Fruit fly (Drosophila melanogaster) whole organism, embryonic: ENCODE measurements around the gene DCP2.

ENCODE experiments used
- Abd-B ChIP-seq: fragments of 200-800 bp; sonication (Bioruptor generic); optimal IDR thresholded peaks from 2 replicates; lab custom pipeline; 2018; ENCODE audit warnings: missing biosample characterization, mild to moderate bottlenecking, missing genetic modification characterization, moderate library complexity
- Atf6 ChIP-seq: fragments of 200-800 bp; sonication (Bioruptor generic); IDR thresholded peaks from 2 replicates; pipeline ENCODE4 v1.3.6; 2022; ENCODE audit warnings: missing biosample characterization, missing genetic modification characterization
- B-H2 ChIP-seq: fragments of 200-800 bp; sonication (Bioruptor generic); optimal IDR thresholded peaks from 2 replicates; lab custom pipeline; 2018; ENCODE audit warnings: missing biosample characterization, mild to moderate bottlenecking, missing genetic modification characterization
- Bteb2 ChIP-seq: fragments of 200-800 bp; sonication (Bioruptor generic); optimal IDR thresholded peaks from 2 replicates; lab custom pipeline; 2016; ENCODE audit warnings: missing biosample characterization, missing genetic modification characterization
- CG11247 ChIP-seq: fragments of 200-800 bp; sonication (Bioruptor generic); IDR thresholded peaks from 2 replicates; pipeline ENCODE4 v1.3.6; 2022; ENCODE audit warnings: missing biosample characterization, missing genetic modification characterization
- CG12071 ChIP-seq: fragments of 200-800 bp; sonication (Bioruptor generic); optimal IDR thresholded peaks from 3 replicates; lab custom pipeline; 2018; ENCODE audit warnings: missing biosample characterization, mild to moderate bottlenecking, missing genetic modification characterization
- CG12942 ChIP-seq: fragments of 200-800 bp; sonication (Bioruptor generic); optimal IDR thresholded peaks from 3 replicates; lab custom pipeline; 2016; ENCODE audit warnings: missing biosample characterization, missing genetic modification characterization
- CG13296 ChIP-seq: fragments of 200-800 bp; sonication (Bioruptor generic); optimal IDR thresholded peaks from 3 replicates; lab custom pipeline; 2018; ENCODE audit warnings: missing biosample characterization, mild to moderate bottlenecking, missing genetic modification characterization
- CG14441 ChIP-seq: fragments of 200-800 bp; sonication (Bioruptor generic); IDR thresholded peaks from 2 replicates; pipeline ENCODE4 v1.3.6; 2022; ENCODE audit warnings: missing biosample characterization, missing genetic modification characterization
- CG14965 ChIP-seq: fragments of 200-800 bp; sonication (Bioruptor generic); optimal IDR thresholded peaks from 2 replicates; lab custom pipeline; 2016; ENCODE audit warnings: missing biosample characterization, missing genetic modification characterization, borderline replicate concordance
- CG15269 ChIP-seq: fragments of 200-800 bp; sonication (Bioruptor generic); optimal IDR thresholded peaks from 2 replicates; lab custom pipeline; 2018; ENCODE audit warnings: missing biosample characterization, mild to moderate bottlenecking, missing genetic modification characterization, moderate library complexity
- CG17385 ChIP-seq: fragments of 200-800 bp; sonication (Bioruptor generic); optimal IDR thresholded peaks from 3 replicates; lab custom pipeline; 2018; ENCODE audit warnings: missing biosample characterization, mild to moderate bottlenecking, missing genetic modification characterization
- CG18619 ChIP-seq: fragments of 200-800 bp; sonication (Bioruptor generic); optimal IDR thresholded peaks from 3 replicates; lab custom pipeline; 2017; ENCODE audit warnings: missing biosample characterization, mild to moderate bottlenecking, missing genetic modification characterization
- CG18764 ChIP-seq: fragments of 200-800 bp; sonication (Bioruptor generic); optimal IDR thresholded peaks from 3 replicates; lab custom pipeline; 2016; ENCODE audit warnings: missing biosample characterization, missing genetic modification characterization
- CG2199 ChIP-seq: fragments of 200-800 bp; sonication (Bioruptor generic); IDR thresholded peaks from 3 replicates; pipeline ENCODE4 v1.3.6; 2022; ENCODE audit warnings: missing biosample characterization, missing genetic modification characterization
- CG2678 ChIP-seq: fragments of 200-800 bp; sonication (Bioruptor generic); optimal IDR thresholded peaks from 3 replicates; lab custom pipeline; 2019; ENCODE audit warnings: missing biosample characterization, mild to moderate bottlenecking, missing genetic modification characterization, moderate library complexity
- CG2712 ChIP-seq: fragments of 200-800 bp; optimal IDR thresholded peaks from 3 replicates; lab custom pipeline; 2019; ENCODE audit warnings: missing biosample characterization, mild to moderate bottlenecking, missing genetic modification characterization, moderate library complexity
- CG30431 ChIP-seq: fragments of 200-800 bp; sonication (Bioruptor generic); optimal IDR thresholded peaks from 2 replicates; lab custom pipeline; 2017; ENCODE audit warnings: missing biosample characterization, missing genetic modification characterization
- CG31365 ChIP-seq: fragments of 200-800 bp; sonication (Bioruptor generic); optimal IDR thresholded peaks from 2 replicates; lab custom pipeline; 2018; ENCODE audit warnings: missing biosample characterization, mild to moderate bottlenecking, missing genetic modification characterization
- CG3163 ChIP-seq: fragments of 200-800 bp; sonication (Bioruptor generic); optimal IDR thresholded peaks from 3 replicates; lab custom pipeline; 2016; ENCODE audit warnings: missing biosample characterization, missing genetic modification characterization
- CG33557 ChIP-seq: fragments of 200-800 bp; sonication (Bioruptor generic); optimal IDR thresholded peaks from 2 replicates; lab custom pipeline; 2019; ENCODE audit warnings: missing biosample characterization, mild to moderate bottlenecking, missing genetic modification characterization, moderate library complexity
- CG3726 ChIP-seq: fragments of 200-800 bp; sonication (Bioruptor generic); IDR thresholded peaks from 3 replicates; pipeline ENCODE4, ENCODE4 v1.3.6; 2022; ENCODE audit warnings: missing biosample characterization, missing genetic modification characterization
- CG4328 ChIP-seq: fragments of 200-800 bp; sonication (Bioruptor generic); optimal IDR thresholded peaks from 3 replicates; lab custom pipeline; 2017; ENCODE audit warnings: missing biosample characterization, missing genetic modification reagents, missing genetic modification characterization
- CG7987 ChIP-seq: fragments of 200-800 bp; sonication (Bioruptor generic); optimal IDR thresholded peaks from 2 replicates; lab custom pipeline; 2018; ENCODE audit warnings: missing biosample characterization, mild to moderate bottlenecking, missing genetic modification characterization, moderate library complexity
- H2.0 ChIP-seq: fragments of 200-800 bp; sonication (Bioruptor generic); IDR thresholded peaks from 2 replicates; pipeline ENCODE4 v1.3.6; 2022; ENCODE audit warnings: missing biosample characterization, missing genetic modification characterization
- Hand ChIP-seq: fragments of 200-800 bp; sonication (Bioruptor generic); optimal IDR thresholded peaks from 2 replicates; lab custom pipeline; 2017; ENCODE audit warnings: mild to moderate bottlenecking, missing biosample characterization, missing genetic modification reagents, missing genetic modification characterization
- Med ChIP-seq: fragments of 200-800 bp; sonication (Bioruptor generic); peaks from one replicate; lab custom pipeline; 2016; ENCODE audit warnings: missing biosample characterization, missing genetic modification characterization, mild to moderate bottlenecking, inconsistent platforms, moderate library complexity
- NC2α ChIP-seq: fragments of 200-800 bp; sonication (Bioruptor generic); optimal IDR thresholded peaks from 2 replicates; lab custom pipeline; 2016; ENCODE audit warnings: missing biosample characterization, missing genetic modification characterization
- NfI ChIP-seq: fragments of 200-800 bp; sonication (Bioruptor generic); optimal IDR thresholded peaks from 3 replicates; lab custom pipeline; 2018; ENCODE audit warnings: missing biosample characterization, mild to moderate bottlenecking, missing genetic modification characterization, moderate library complexity
- Opbp ChIP-seq: fragments of 200-800 bp; sonication (Bioruptor generic); IDR thresholded peaks from 3 replicates; pipeline ENCODE4 v1.3.6; 2022; ENCODE audit warnings: missing biosample characterization, missing genetic modification characterization; ENCODE audit not compliant: partially characterized antibody
- PHDP ChIP-seq: fragments of 200-800 bp; sonication (Bioruptor generic); optimal IDR thresholded peaks from 3 replicates; lab custom pipeline; 2018; ENCODE audit warnings: missing biosample characterization, mild to moderate bottlenecking, missing genetic modification characterization, moderate library complexity
- Sox100B ChIP-seq: fragments of 200-800 bp; sonication (Bioruptor generic); optimal IDR thresholded peaks from 3 replicates; lab custom pipeline; 2018; ENCODE audit warnings: missing biosample characterization, mild to moderate bottlenecking, missing genetic modification characterization
- btn ChIP-seq: fragments of 200-800 bp; sonication (Bioruptor generic); optimal IDR thresholded peaks from 2 replicates; lab custom pipeline; 2016; ENCODE audit warnings: missing biosample characterization, missing genetic modification characterization
- caup ChIP-seq: fragments of 200-800 bp; sonication (Bioruptor generic); optimal IDR thresholded peaks from 3 replicates; lab custom pipeline; 2017; ENCODE audit warnings: missing biosample characterization, mild to moderate bottlenecking, missing genetic modification characterization, moderate library complexity; ENCODE audit not compliant: severe bottlenecking
- chinmo ChIP-seq: fragments of 200-800 bp; sonication (Bioruptor generic); IDR thresholded peaks from 4 replicates; pipeline ENCODE4 v1.3.6; 2022; ENCODE audit warnings: missing biosample characterization, missing genetic modification characterization; ENCODE audit not compliant: partially characterized antibody
- croc ChIP-seq: fragments of 200-800 bp; sonication (Bioruptor generic); conservative IDR thresholded peaks from 3 replicates; pipeline ENCODE4 v1.3.6; 2022; ENCODE audit warnings: missing biosample characterization, missing genetic modification characterization
- cwo ChIP-seq: fragments of 200-800 bp; sonication (Bioruptor generic); optimal IDR thresholded peaks from 3 replicates; lab custom pipeline; 2017; ENCODE audit warnings: missing biosample characterization, missing genetic modification characterization, mild to moderate bottlenecking, moderate library complexity, missing genetic modification reagents
- fd3F ChIP-seq: fragments of 200-800 bp; sonication (Bioruptor generic); optimal IDR thresholded peaks from 2 replicates; lab custom pipeline; 2018; ENCODE audit warnings: missing biosample characterization, mild to moderate bottlenecking, missing genetic modification characterization, moderate library complexity
- her ChIP-seq: fragments of 200-800 bp; sonication (Bioruptor generic); optimal IDR thresholded peaks from 2 replicates; lab custom pipeline; 2016; ENCODE audit warnings: missing biosample characterization, missing genetic modification characterization
- lab ChIP-seq: fragments of 200-800 bp; sonication (Bioruptor generic); optimal IDR thresholded peaks from 3 replicates; lab custom pipeline; 2017; ENCODE audit warnings: missing biosample characterization, missing genetic modification characterization, mild to moderate bottlenecking, moderate library complexity, missing genetic modification reagents
- mirr ChIP-seq: fragments of 200-800 bp; sonication (Bioruptor generic); optimal IDR thresholded peaks from 3 replicates; lab custom pipeline; 2018; ENCODE audit warnings: missing biosample characterization, mild to moderate bottlenecking, missing genetic modification characterization
- ro ChIP-seq: fragments of 200-800 bp; sonication (Bioruptor generic); IDR thresholded peaks from 2 replicates; pipeline ENCODE4 v1.3.6; 2022; ENCODE audit warnings: missing biosample characterization, missing genetic modification characterization
- schlank ChIP-seq: fragments of 200-800 bp; sonication (Bioruptor generic); optimal IDR thresholded peaks from 2 replicates; lab custom pipeline; 2018; ENCODE audit warnings: missing biosample characterization, mild to moderate bottlenecking, missing genetic modification characterization
- sim ChIP-seq: fragments of 200-800 bp; sonication (Bioruptor generic); IDR thresholded peaks from 2 replicates; pipeline ENCODE4 v1.3.6; 2022; ENCODE audit warnings: missing biosample characterization, missing genetic modification characterization
- sug ChIP-seq: fragments of 200-800 bp; optimal IDR thresholded peaks from 2 replicates; lab custom pipeline; 2019; ENCODE audit warnings: missing biosample characterization, mild to moderate bottlenecking, missing genetic modification characterization, moderate library complexity
- tap ChIP-seq: fragments of 200-800 bp; optimal IDR thresholded peaks from 3 replicates; lab custom pipeline; 2019; ENCODE audit warnings: missing biosample characterization, mild to moderate bottlenecking, missing genetic modification characterization, moderate library complexity
- tin ChIP-seq: fragments of 200-800 bp; sonication (Bioruptor generic); optimal IDR thresholded peaks from 3 replicates; lab custom pipeline; 2016; ENCODE audit warnings: missing biosample characterization, missing genetic modification characterization
- ttk ChIP-seq: fragments of 200-800 bp; sonication (Bioruptor generic); IDR thresholded peaks from 2 replicates; pipeline ENCODE4 v2.1.2; 2022; ENCODE audit warnings: missing biosample characterization, missing genetic modification characterization
- unpg ChIP-seq: fragments of 200-800 bp; sonication (Bioruptor generic); optimal IDR thresholded peaks from 3 replicates; lab custom pipeline; 2018; ENCODE audit warnings: missing biosample characterization, mild to moderate bottlenecking, missing genetic modification characterization, moderate library complexity
- yki ChIP-seq: fragments of >200 bp; optimal IDR thresholded peaks from 3 replicates; lab custom pipeline; 2018
- zfh1 ChIP-seq: fragments of 200-800 bp; sonication (Bioruptor generic); IDR thresholded peaks from 3 replicates; pipeline ENCODE4 v1.3.6; 2022; ENCODE audit warnings: missing biosample characterization, missing genetic modification characterization

The DCP2 gene

dm6 chr3L:15813988-15814387 lies 12.2 kb downstream of the DCP2 start (continued):
- no peak for TF ChIP-seq CG14965 (GFP tag; lab: Kevin White, UChicago)
- no peak for TF ChIP-seq H2.0
- no peak for TF ChIP-seq CG12942 (GFP tag; lab: Kevin White, UChicago)
- peak; percentile 69 for TF ChIP-seq B-H2 (GFP tag; lab: Kevin White, UChicago)
- TF ChIP-seq CG18764 (GFP tag; lab: Kevin White, UChicago), result no peak
- peak; percentile 82 for TF ChIP-seq CG13296 (GFP tag; lab: Kevin White, UChicago)
- TF ChIP-seq Sox100B (GFP tag; lab: Kevin White, UChicago), result peak; percentile 32
- no peak for TF ChIP-seq her (GFP tag; lab: Kevin White, UChicago)
- TF ChIP-seq lab (GFP tag; lab: Kevin White, UChicago), result peak; percentile 79
- peak; percentile 71 for TF ChIP-seq Med (GFP tag; lab: Kevin White, UChicago)
- peak; percentile 66 for TF ChIP-seq caup (GFP tag; lab: Kevin White, UChicago)
- TF ChIP-seq fd3F (GFP tag; lab: Kevin White, UChicago), result peak; percentile 21
- TF ChIP-seq croc (GFP tag; lab: Robert Waterston, UW), result no peak
- TF ChIP-seq zfh1 (GFP tag; lab: Robert Waterston, UW), result 0 out of 3 replicates have a peak, but pooled peaks have one; percentile 5
- peak; percentile 38 for TF ChIP-seq CG17385 (GFP tag; lab: Kevin White, UChicago)
- peak; percentile 20 for TF ChIP-seq NfI (GFP tag; lab: Kevin White, UChicago)
- no peak for TF ChIP-seq Bteb2 (GFP tag; lab: Kevin White, UChicago)
- TF ChIP-seq cwo (GFP tag; lab: Kevin White, UChicago), result peak; percentile 61
- TF ChIP-seq CG14441 (GFP tag; lab: Robert Waterston, UW), result peak; percentile 35; the same call in 1 of the 2 replicates
- peak; percentile 37 for TF ChIP-seq CG7987 (GFP tag; lab: Kevin White, UChicago)
- peak; percentile 9 for TF ChIP-seq unpg (GFP tag; lab: Kevin White, UChicago)
- TF ChIP-seq chinmo (GFP tag; lab: Robert Waterston, UW), result no peak
- TF ChIP-seq CG4328, result peak; percentile 16
- TF ChIP-seq CG3163, result no peak
- TF ChIP-seq sug (tag; lab: Kevin White, UChicago), result peak; percentile 45
- peak; percentile 64 for TF ChIP-seq CG2678 (tag; lab: Kevin White, UChicago)
- no peak for TF ChIP-seq Abd-B (GFP tag; lab: Kevin White, UChicago)
- peak; percentile 12 for TF ChIP-seq schlank
- TF ChIP-seq CG11247 (GFP tag; lab: Robert Waterston, UW), result no peak
- no peak for TF ChIP-seq ttk (GFP tag; lab: Robert Waterston, UW)
- TF ChIP-seq CG31365 (tag; lab: Kevin White, UChicago), result peak; percentile 20
- TF ChIP-seq Hand (GFP tag; lab: Kevin White, UChicago), result peak; percentile 38
- TF ChIP-seq ro, result no peak
- no peak for TF ChIP-seq NC2α (GFP tag; lab: Kevin White, UChicago)
- TF ChIP-seq CG2712, result no peak
- peak; percentile 86 for TF ChIP-seq mirr (GFP tag; lab: Kevin White, UChicago)
- TF ChIP-seq CG2199 (GFP tag; lab: Robert Waterston, UW), result no peak
- TF ChIP-seq CG12071, result peak; percentile 59
- TF ChIP-seq yki (lab: Kevin White, UChicago), result no peak
- peak; percentile 0 for TF ChIP-seq CG18619 (GFP tag; lab: Kevin White, UChicago)
- no peak for TF ChIP-seq CG33557 (GFP tag; lab: Kevin White, UChicago)
- TF ChIP-seq tap (tag; lab: Kevin White, UChicago), result peak; percentile 36
- TF ChIP-seq btn (GFP tag; lab: Kevin White, UChicago), result no peak
- TF ChIP-seq tin, result no peak
- peak; percentile 49 for TF ChIP-seq CG15269
- TF ChIP-seq Atf6 (GFP tag; lab: Robert Waterston, UW), result peak; percentile 47; the same call in 1 of the 2 replicates
- TF ChIP-seq CG30431 (GFP tag; lab: Kevin White, UChicago), result no peak
- peak; percentile 34 for TF ChIP-seq PHDP (tag; lab: Kevin White, UChicago)
- no peak for TF ChIP-seq sim (GFP tag; lab: Robert Waterston, UW)
- TF ChIP-seq CG3726 (GFP tag; lab: Robert Waterston, UW), result no peak
- no peak for TF ChIP-seq Opbp (GFP tag; lab: Robert Waterston, UW)
